Worm (Caenorhabditis elegans) whole organism, L4 larva: ENCODE measurements around the gene aexr-1.

Experiments
- F37D6.2 ChIP-seq: sonication (generic microtip); optimal IDR thresholded peaks from 2 replicates; lab custom pipeline; 2016; ENCODE audit warnings: mild to moderate bottlenecking, missing genetic modification characterization, missing compliant biosample characterization
- F49E8.2 ChIP-seq: sonication (generic microtip); optimal IDR thresholded peaks from 2 replicates; lab custom pipeline; 2016; ENCODE audit warnings: missing compliant biosample characterization, mild to moderate bottlenecking, missing genetic modification characterization, borderline replicate concordance
- T26A8.4 ChIP-seq: fragments of 200-800 bp; sonication (Bioruptor generic); IDR thresholded peaks from 2 replicates; pipeline ENCODE4 v1.3.6; 2022; ENCODE audit warnings: missing genetic modification characterization, missing compliant biosample characterization
- Y5F2A.4 ChIP-seq: fragments of 200-800 bp; sonication (Bioruptor generic); optimal IDR thresholded peaks from 2 replicates; lab custom pipeline; 2018; ENCODE audit warnings: mild to moderate bottlenecking, missing genetic modification characterization, missing compliant biosample characterization
- Y75B8A.6 ChIP-seq: fragments of 200-800 bp; sonication (Bioruptor generic); IDR thresholded peaks from 2 replicates; pipeline ENCODE4 v1.3.6; 2022; ENCODE audit warnings: missing genetic modification reagents, missing genetic modification characterization, missing compliant biosample characterization
- ZK546.5 ChIP-seq, 2 experiments: sonication (generic microtip); optimal IDR thresholded peaks; 2 replicates each; lab custom pipeline; 2017; ENCODE audit warnings: missing biosample characterization in 2 of 2, missing genetic modification characterization in 2 of 2
- aha-1 ChIP-seq: fragments of 150-350 bp; peaks from one replicate; lab custom pipeline; 2014; ENCODE audit warnings: missing biosample characterization, missing genetic modification characterization
- ceh-20 ChIP-seq: fragments of 200-800 bp; sonication (Bioruptor generic); IDR thresholded peaks from 2 replicates; pipeline ENCODE4 v1.3.6; 2022; ENCODE audit warnings: missing genetic modification reagents, missing genetic modification characterization, missing compliant biosample characterization
- ceh-28 ChIP-seq: fragments of 150-350 bp; optimal IDR thresholded peaks from 2 replicates; lab custom pipeline; 2014; ENCODE audit warnings: missing biosample characterization, missing genetic modification reagents, missing genetic modification characterization
- ceh-32 ChIP-seq: sonication (generic microtip); optimal IDR thresholded peaks from 2 replicates; lab custom pipeline; 2016; ENCODE audit warnings: mild to moderate bottlenecking, missing genetic modification characterization, missing compliant biosample characterization; ENCODE audit not compliant: poor library complexity
- ceh-44 ChIP-seq: fragments of 200-800 bp; sonication (Bioruptor generic); IDR thresholded peaks from 2 replicates; pipeline ENCODE4 v1.3.6; 2022; ENCODE audit warnings: missing genetic modification reagents, missing genetic modification characterization, missing compliant biosample characterization
- cey-2 ChIP-seq: sonication (generic microtip); optimal IDR thresholded peaks from 3 replicates; lab custom pipeline; 2017; ENCODE audit warnings: missing genetic modification characterization, mild to moderate bottlenecking, missing compliant biosample characterization, antibody characterized with exemption, borderline replicate concordance; ENCODE audit not compliant: insufficient read depth
- ctbp-1 ChIP-seq: fragments of 200-800 bp; sonication (Bioruptor generic); IDR thresholded peaks from 2 replicates; pipeline ENCODE4 v1.3.6; 2022; ENCODE audit warnings: missing genetic modification reagents, missing genetic modification characterization, missing compliant biosample characterization
- daf-16 ChIP-seq, 3 experiments: sonication (generic microtip); optimal IDR thresholded peaks; 2 replicates each; lab custom pipeline; 2016 to 2017; ENCODE audit warnings: missing genetic modification characterization in 3 of 3, missing genetic modification reagents in 3 of 3, mild to moderate bottlenecking in 2 of 3, missing compliant biosample characterization in 2 of 3, missing biosample characterization in 1 of 3, moderate library complexity in 1 of 3
- daf-8 ChIP-seq: fragments of 200-800 bp; sonication (Bioruptor generic); IDR thresholded peaks from 2 replicates; pipeline ENCODE4 v1.3.6; 2022; ENCODE audit warnings: missing genetic modification characterization, missing compliant biosample characterization
- dmd-9 ChIP-seq: fragments of 200-800 bp; sonication (Bioruptor generic); IDR thresholded peaks from 2 replicates; pipeline ENCODE4 v1.3.6; 2022; ENCODE audit warnings: missing genetic modification reagents, missing genetic modification characterization, missing compliant biosample characterization
- egl-27 ChIP-seq: sonication (generic microtip); optimal IDR thresholded peaks from 3 replicates; lab custom pipeline; 2017; ENCODE audit warnings: missing biosample characterization, missing genetic modification reagents, missing genetic modification characterization
- gei-8 ChIP-seq: fragments of 200-800 bp; sonication (Bioruptor generic); optimal IDR thresholded peaks from 2 replicates; lab custom pipeline; 2018; ENCODE audit warnings: mild to moderate bottlenecking, missing genetic modification characterization, missing compliant biosample characterization
- hlh-11 ChIP-seq: fragments of 200-800 bp; sonication (Bioruptor generic); optimal IDR thresholded peaks from 2 replicates; lab custom pipeline; 2018; ENCODE audit warnings: mild to moderate bottlenecking, missing genetic modification characterization, missing compliant biosample characterization
- hlh-30 ChIP-seq: sonication (generic microtip); optimal IDR thresholded peaks from 2 replicates; lab custom pipeline; 2017; ENCODE audit warnings: antibody characterized with exemption, mild to moderate bottlenecking, missing genetic modification characterization, missing compliant biosample characterization; ENCODE audit not compliant: insufficient read depth
- jun-1 ChIP-seq: fragments of 150-350 bp; optimal IDR thresholded peaks from 2 replicates; lab custom pipeline; 2014; ENCODE audit warnings: missing biosample characterization, missing genetic modification reagents, missing genetic modification characterization
- lin-1 ChIP-seq: fragments of 200-800 bp; sonication (Bioruptor generic); IDR thresholded peaks from 2 replicates; pipeline ENCODE4 v1.3.6; 2022; ENCODE audit warnings: missing genetic modification reagents, missing genetic modification characterization, missing compliant biosample characterization
- lin-13 ChIP-seq: fragments of 150-350 bp; optimal IDR thresholded peaks from 2 replicates; lab custom pipeline; 2014; ENCODE audit warnings: missing biosample characterization, missing genetic modification reagents, missing genetic modification characterization
- lin-38 ChIP-seq: fragments of 200-800 bp; sonication (Bioruptor generic); IDR thresholded peaks from 2 replicates; pipeline ENCODE4 v1.3.6; 2022; ENCODE audit warnings: missing genetic modification reagents, missing genetic modification characterization, missing compliant biosample characterization
- mdl-1 ChIP-seq, 2 experiments: fragments of 150-350 bp in 1 of 2; sonication (generic microtip) in 1 of 2; optimal IDR thresholded peaks; 2 replicates each; lab custom pipeline; 2014 to 2017; ENCODE audit warnings: missing biosample characterization in 2 of 2, missing genetic modification characterization in 2 of 2
- mdt-29 ChIP-seq: fragments of 200-800 bp; sonication (Bioruptor generic); IDR thresholded peaks from 2 replicates; pipeline ENCODE4 v1.3.6; 2022; ENCODE audit warnings: missing genetic modification reagents, missing genetic modification characterization, missing compliant biosample characterization
- mep-1 ChIP-seq: fragments of 150-350 bp; sonication (generic microtip); optimal IDR thresholded peaks from 3 replicates; lab custom pipeline; 2014; ENCODE audit warnings: missing biosample characterization, missing genetic modification characterization
- mxl-2 ChIP-seq: fragments of 200-800 bp; sonication (Bioruptor generic); conservative IDR thresholded peaks from 2 replicates; pipeline ENCODE4 v1.3.6; 2022; ENCODE audit warnings: missing genetic modification reagents, missing genetic modification characterization, missing compliant biosample characterization
- mxl-3 ChIP-seq: fragments of 200-800 bp; sonication (Bioruptor generic); optimal IDR thresholded peaks from 2 replicates; lab custom pipeline; 2018; ENCODE audit warnings: mild to moderate bottlenecking, missing genetic modification characterization, missing compliant biosample characterization
- nhr-11 ChIP-seq: fragments of 150-350 bp; optimal IDR thresholded peaks from 2 replicates; lab custom pipeline; 2014; ENCODE audit warnings: missing biosample characterization, missing genetic modification characterization
- nhr-237 ChIP-seq: sonication (generic microtip); optimal IDR thresholded peaks from 2 replicates; lab custom pipeline; 2017; ENCODE audit warnings: missing biosample characterization, missing genetic modification characterization
- nhr-25 ChIP-seq: sonication (generic microtip); optimal IDR thresholded peaks from 2 replicates; lab custom pipeline; 2017; ENCODE audit warnings: missing genetic modification characterization, mild to moderate bottlenecking, missing compliant biosample characterization, antibody characterized with exemption, moderate library complexity, borderline replicate concordance; ENCODE audit not compliant: insufficient read depth
- nhr-28 ChIP-seq: fragments of 150-350 bp; optimal IDR thresholded peaks from 2 replicates; lab custom pipeline; 2014; ENCODE audit warnings: missing biosample characterization, missing genetic modification characterization
- nhr-42 ChIP-seq: fragments of 200-800 bp; sonication (Bioruptor generic); IDR thresholded peaks from 2 replicates; pipeline ENCODE4 v1.3.6; 2022; ENCODE audit warnings: missing genetic modification characterization, missing compliant biosample characterization
- nhr-77 ChIP-seq: fragments of 150-350 bp; optimal IDR thresholded peaks from 2 replicates; lab custom pipeline; 2014; ENCODE audit warnings: missing biosample characterization, missing genetic modification characterization
- pha-4 ChIP-seq, 2 experiments: fragments of 150-350 bp in 1 of 2; fragments of 200-800 bp in 1 of 2; sonication (Bioruptor generic) in 1 of 2; IDR thresholded peaks in 1 of 2; optimal IDR thresholded peaks in 1 of 2; 2 replicates each; pipeline versions ENCODE4 v1.3.6 to Lab custom; 2014 to 2022; ENCODE audit warnings: missing genetic modification characterization in 2 of 2, missing genetic modification reagents in 2 of 2, missing biosample characterization in 1 of 2, missing compliant biosample characterization in 1 of 2
- php-3 ChIP-seq: fragments of 200-800 bp; sonication (Bioruptor generic); IDR thresholded peaks from 2 replicates; pipeline ENCODE4 v1.3.6; 2022; ENCODE audit warnings: missing genetic modification reagents, missing genetic modification characterization, missing compliant biosample characterization
- saeg-2 ChIP-seq: fragments of 200-800 bp; sonication (Bioruptor generic); IDR thresholded peaks from 2 replicates; pipeline ENCODE4 v1.3.6; 2022; ENCODE audit warnings: missing genetic modification reagents, missing genetic modification characterization, missing compliant biosample characterization
- spr-3 ChIP-seq: fragments of 200-800 bp; sonication (Bioruptor generic); optimal IDR thresholded peaks from 2 replicates; lab custom pipeline; 2018; ENCODE audit warnings: mild to moderate bottlenecking, missing genetic modification characterization, missing compliant biosample characterization
- unc-130 ChIP-seq: sonication (generic microtip); optimal IDR thresholded peaks from 2 replicates; lab custom pipeline; 2016; ENCODE audit warnings: missing genetic modification reagents, missing genetic modification characterization, missing compliant biosample characterization
- unc-39 ChIP-seq: sonication (generic microtip); optimal IDR thresholded peaks from 2 replicates; lab custom pipeline; 2017; ENCODE audit warnings: missing biosample characterization, missing genetic modification characterization
- unc-62 ChIP-seq, 3 experiments: fragments of 150-350 bp in 1 of 3; sonication (generic microtip); optimal IDR thresholded peaks in 2 of 3; peaks in 1 of 3; 1 replicate in 1 of 3; 2 replicates in 2 of 3; lab custom pipeline; 2014 to 2017; ENCODE audit warnings: missing biosample characterization in 3 of 3, missing genetic modification characterization in 3 of 3, missing genetic modification reagents in 3 of 3, missing genotype in 1 of 3
- zfp-2 ChIP-seq: sonication (generic microtip); optimal IDR thresholded peaks from 2 replicates; lab custom pipeline; 2016; ENCODE audit warnings: mild to moderate bottlenecking, missing genetic modification characterization, missing compliant biosample characterization
- zip-2 ChIP-seq: fragments of 150-350 bp; optimal IDR thresholded peaks from 2 replicates; lab custom pipeline; 2014; ENCODE audit warnings: missing biosample characterization, missing genetic modification characterization
- ztf-11 ChIP-seq: fragments of 150-350 bp; optimal IDR thresholded peaks from 2 replicates; lab custom pipeline; 2014; ENCODE audit warnings: missing biosample characterization, missing genetic modification characterization

The aexr-1 gene

DNA sequence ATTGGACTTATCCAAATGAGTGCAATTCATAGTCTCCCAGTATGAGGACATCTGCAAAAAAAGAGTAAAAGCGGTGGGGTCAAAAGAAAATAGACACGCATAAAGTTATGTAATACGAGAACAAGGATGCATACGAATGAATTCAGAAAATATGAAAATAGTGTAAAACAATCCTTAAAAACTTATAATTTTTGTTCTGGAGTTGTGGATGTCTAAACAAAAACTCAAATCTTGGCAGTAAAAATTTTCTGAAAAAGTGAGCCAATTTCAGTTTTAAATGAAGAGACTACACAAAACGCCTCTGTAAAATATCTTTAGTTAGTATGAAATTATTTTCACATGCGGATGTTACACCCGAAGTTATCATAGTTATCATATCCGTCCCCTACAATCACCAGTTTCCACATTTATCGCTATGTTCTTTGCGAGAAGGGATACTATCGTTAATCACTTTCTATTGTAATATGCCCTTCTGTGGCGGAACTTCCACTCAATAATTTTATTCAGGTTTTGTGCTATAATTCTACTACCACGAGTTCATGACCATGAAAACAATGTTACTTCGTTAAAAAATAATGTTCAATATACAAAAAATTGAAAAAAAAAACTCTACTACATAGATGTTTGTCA lies 5.6 kb upstream of the aexr-1 start, which contains the start of gene nhr-120:
Gene nhr-120 (minus strand): TSS at position 51 of the 630 bp plus-strand sequence.
- TF ChIP-seq jun-1 (tag; lab: Kevin White, UChicago): no peak
- peak; percentile 49 for TF ChIP-seq aha-1

DNA sequence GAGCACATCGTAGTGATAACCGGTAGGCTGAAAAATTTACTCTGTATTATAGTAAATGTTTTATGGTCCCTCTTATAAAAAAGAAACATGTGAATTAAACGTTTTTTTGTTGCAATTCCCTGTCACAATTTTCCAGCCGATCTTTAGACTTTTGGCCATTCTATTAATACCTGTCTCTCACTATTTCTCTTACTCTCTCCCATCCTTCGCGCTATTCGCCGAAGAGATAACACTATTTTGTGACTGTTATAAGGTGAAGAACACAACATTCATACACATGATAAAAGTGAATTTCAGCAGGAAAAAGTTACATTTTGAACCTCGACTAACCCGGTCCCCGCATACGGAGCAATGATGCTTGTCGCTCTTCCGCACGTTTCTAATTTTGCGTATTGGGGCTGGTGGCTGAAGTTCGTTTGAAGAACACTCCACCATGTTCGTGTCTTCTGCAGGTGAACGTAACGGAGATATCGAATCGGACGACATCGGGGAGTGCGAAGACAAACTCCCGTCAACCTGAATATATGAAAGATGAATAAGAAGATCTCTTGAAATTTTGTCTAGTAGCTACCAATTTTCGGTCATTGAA lies 4.0 kb upstream of the aexr-1 start:
- TF ChIP-seq lin-1 (GFP tag; lab: Robert Waterston, UW): no peak
- no peak for TF ChIP-seq lin-38 (GFP tag; lab: Robert Waterston, UW)
- no peak for TF ChIP-seq gei-8 (GFP tag; lab: Kevin White, UChicago)
- peak in 1 of 2 experiments; percentile 72 for TF ChIP-seq unc-62 (GFP tag; optimal IDR thresholded peaks at IDR 0.05 in 1 of 2; lab: Kevin White, UChicago)
- TF ChIP-seq unc-62 (tag; optimal IDR thresholded peaks at IDR 0.05; lab: Kevin White, UChicago): no peak
- TF ChIP-seq spr-3: no peak
- no peak for TF ChIP-seq ZK546.5 (tag; optimal IDR thresholded peaks at IDR 0.05; lab: Kevin White, UChicago)
- no peak for TF ChIP-seq Y75B8A.6 (GFP tag; lab: Robert Waterston, UW)
- no peak for TF ChIP-seq php-3 (GFP tag; lab: Robert Waterston, UW)
- TF ChIP-seq mxl-3: peak; percentile 71
- no peak for TF ChIP-seq F49E8.2
- no peak for TF ChIP-seq daf-16 (GFP tag; optimal IDR thresholded peaks at IDR 0.05; lab: Kevin White, UChicago)
- peak; percentile 41 for TF ChIP-seq daf-16 (tag; optimal IDR thresholded peaks at IDR 0.05; lab: Kevin White, UChicago)
- TF ChIP-seq ceh-44 (GFP tag; lab: Robert Waterston, UW): no peak
- TF ChIP-seq nhr-77 (tag; lab: Kevin White, UChicago): peak; percentile 22
- peak; percentile 94 for TF ChIP-seq nhr-28 (tag; lab: Kevin White, UChicago)
- no peak for TF ChIP-seq mdt-29
- TF ChIP-seq mdl-1 (tag; optimal IDR thresholded peaks at IDR 0.05; lab: Kevin White, UChicago): peak in 1 of 2 experiments; percentile 61
- no peak for TF ChIP-seq egl-27
- peak; percentile 76 for TF ChIP-seq hlh-11 (tag; lab: Kevin White, UChicago)
- TF ChIP-seq ceh-32 (tag; lab: Kevin White, UChicago): no peak
- peak; percentile 18 for TF ChIP-seq lin-13 (GFP tag; lab: Kevin White, UChicago)
- TF ChIP-seq mep-1 (tag; lab: Kevin White, UChicago): peak; percentile 42
- no peak for TF ChIP-seq saeg-2
- TF ChIP-seq Y5F2A.4 (GFP tag; lab: Kevin White, UChicago): no peak
- TF ChIP-seq ztf-11: no peak
- TF ChIP-seq aha-1: peak; percentile 63
- no peak for TF ChIP-seq ctbp-1 (GFP tag; lab: Robert Waterston, UW)
- no peak for TF ChIP-seq T26A8.4 (GFP tag; lab: Robert Waterston, UW)
- TF ChIP-seq mxl-2: no peak
- TF ChIP-seq nhr-11: no peak
- TF ChIP-seq zfp-2 (tag; lab: Kevin White, UChicago): no peak
- peak; percentile 41 for TF ChIP-seq nhr-25 (tag; lab: Kevin White, UChicago)
- peak; percentile 62 for TF ChIP-seq hlh-30
- no peak for TF ChIP-seq cey-2 (tag; lab: Kevin White, UChicago)
- TF ChIP-seq unc-130: no peak
- no peak for TF ChIP-seq zip-2 (tag; lab: Kevin White, UChicago)
- TF ChIP-seq pha-4 (GFP tag; IDR thresholded peaks at IDR 0.05; lab: Robert Waterston, UW): no peak
- no peak for TF ChIP-seq pha-4 (tag; optimal IDR thresholded peaks at IDR 0.05; lab: Kevin White, UChicago)
- TF ChIP-seq nhr-42: no peak
- TF ChIP-seq nhr-237: no peak
- TF ChIP-seq unc-39 (tag; lab: Kevin White, UChicago): no peak
- no peak for TF ChIP-seq F37D6.2
- TF ChIP-seq dmd-9 (GFP tag; lab: Robert Waterston, UW): no peak
- no peak for TF ChIP-seq ceh-28 (tag; lab: Kevin White, UChicago)
- no peak for TF ChIP-seq daf-8 (GFP tag; lab: Robert Waterston, UW)
- TF ChIP-seq ceh-20 (GFP tag; lab: Robert Waterston, UW): no peak
